Fruit fly (Drosophila melanogaster) whole organism, wandering third instar larva: ENCODE results near the gene CG43999.

Experiments
- CG9705 ChIP-seq: fragments of 200-800 bp; sonication (Bioruptor generic); optimal IDR thresholded peaks from 2 replicates; lab custom pipeline; 2018; ENCODE audit warnings: missing biosample characterization, mild to moderate bottlenecking, missing genetic modification characterization
- Dif ChIP-seq: fragments of 200-275, 200-300 bp; sonication (Bioruptor generic); optimal IDR thresholded peaks from 2 replicates; lab custom pipeline; 2018; ENCODE audit warnings: missing biosample characterization, missing genetic modification characterization; ENCODE audit not compliant: partially characterized antibody
- GATAd ChIP-seq: sonication (Bioruptor generic); optimal IDR thresholded peaks from 2 replicates; lab custom pipeline; 2016; ENCODE audit warnings: missing biosample characterization, missing genetic modification characterization
- Hnf4 ChIP-seq: fragments of 200-800 bp; sonication (Bioruptor generic); optimal IDR thresholded peaks from 2 replicates; lab custom pipeline; 2016; ENCODE audit warnings: missing biosample characterization, mild to moderate bottlenecking, missing genetic modification characterization
- Hr78 ChIP-seq: fragments of >200 bp; optimal IDR thresholded peaks from 2 replicates; lab custom pipeline; 2017; ENCODE audit warnings: missing biosample characterization, missing genetic modification characterization
- Hr83 ChIP-seq: fragments of 200-300 bp; sonication (Bioruptor generic); optimal IDR thresholded peaks from 2 replicates; lab custom pipeline; 2016; ENCODE audit warnings: missing biosample characterization, mild to moderate bottlenecking, missing genetic modification characterization, moderate library complexity; ENCODE audit not compliant: poor library complexity, severe bottlenecking
- Jra ChIP-seq: sonication (Bioruptor generic); optimal IDR thresholded peaks from 2 replicates; lab custom pipeline; 2016; ENCODE audit warnings: missing biosample characterization, missing genetic modification characterization
- OdsH ChIP-seq: fragments of 200-800 bp; sonication (Bioruptor generic); optimal IDR thresholded peaks from 2 replicates; lab custom pipeline; 2016; ENCODE audit warnings: missing biosample characterization, mild to moderate bottlenecking, missing genetic modification characterization
- Rel ChIP-seq, 2 experiments: fragments of 200-800 bp; sonication (Bioruptor generic) in 1 of 2; optimal IDR thresholded peaks; 2 replicates in 1 of 2; 3 replicates in 1 of 2; lab custom pipeline; 2016 to 2019; ENCODE audit warnings: mild to moderate bottlenecking in 2 of 2, missing biosample characterization in 2 of 2, missing genetic modification characterization in 2 of 2, moderate library complexity in 1 of 2
- Sp1 ChIP-seq: fragments of 200-800 bp; sonication (Bioruptor generic); optimal IDR thresholded peaks from 3 replicates; lab custom pipeline; 2019; ENCODE audit warnings: missing biosample characterization, mild to moderate bottlenecking, missing genetic modification characterization, moderate library complexity
- Vsx2 ChIP-seq: fragments of 200-300, 225-300 bp; sonication (Bioruptor generic); optimal IDR thresholded peaks from 2 replicates; lab custom pipeline; 2018; ENCODE audit warnings: missing biosample characterization, missing genetic modification characterization; ENCODE audit not compliant: partially characterized antibody
- br ChIP-seq: fragments of 200-800 bp; sonication (Bioruptor generic); optimal IDR thresholded peaks from 2 replicates; lab custom pipeline; 2016; ENCODE audit warnings: missing biosample characterization, missing genetic modification characterization
- dl ChIP-seq, 2 experiments: fragments of 175-275, 200-275 bp in 1 of 2; fragments of 200-275 bp in 1 of 2; sonication (Bioruptor generic); optimal IDR thresholded peaks; lab custom pipeline; 2018; ENCODE audit warnings: mild to moderate bottlenecking in 2 of 2, missing biosample characterization in 2 of 2, missing genetic modification characterization in 2 of 2, moderate library complexity in 2 of 2; ENCODE audit not compliant: partially characterized antibody in 2 of 2, insufficient read depth in 1 of 2
- dmrt93B ChIP-seq: fragments of 200-800 bp; sonication (Bioruptor generic); optimal IDR thresholded peaks from 2 replicates; lab custom pipeline; 2018; ENCODE audit warnings: missing biosample characterization, mild to moderate bottlenecking, missing genetic modification characterization
- dsf ChIP-seq: sonication (Bioruptor generic); optimal IDR thresholded peaks from 2 replicates; lab custom pipeline; 2016; ENCODE audit warnings: missing biosample characterization, missing genetic modification characterization, borderline replicate concordance
- ey ChIP-seq: fragments of 200-800 bp; sonication (Bioruptor generic); optimal IDR thresholded peaks from 2 replicates; lab custom pipeline; 2016; ENCODE audit warnings: missing biosample characterization, missing genetic modification characterization
- foxo ChIP-seq, 2 experiments: fragments of 200-800 bp; sonication (Bioruptor generic); optimal IDR thresholded peaks; 2 replicates in 1 of 2; 3 replicates in 1 of 2; lab custom pipeline; 2016 to 2017; ENCODE audit warnings: missing biosample characterization in 2 of 2, missing genetic modification characterization in 2 of 2
- fru ChIP-seq: fragments of 200-800 bp; sonication (Bioruptor generic); optimal IDR thresholded peaks from 3 replicates; lab custom pipeline; 2016; ENCODE audit warnings: missing biosample characterization, mild to moderate bottlenecking, missing genetic modification characterization
- h ChIP-seq: fragments of 200-800 bp; sonication (Bioruptor generic); optimal IDR thresholded peaks from 3 replicates; lab custom pipeline; 2016; ENCODE audit warnings: missing biosample characterization, mild to moderate bottlenecking, missing genetic modification characterization
- jim ChIP-seq: fragments of 175-275, 200-325 bp; sonication (Bioruptor generic); optimal IDR thresholded peaks from 2 replicates; lab custom pipeline; 2016; ENCODE audit warnings: missing biosample characterization, mild to moderate bottlenecking, missing genetic modification characterization
- lola ChIP-seq: fragments of >200 bp; optimal IDR thresholded peaks from 2 replicates; lab custom pipeline; 2017; ENCODE audit warnings: missing biosample characterization, missing genetic modification characterization
- psq ChIP-seq: fragments of 200-800 bp; sonication (Bioruptor generic); optimal IDR thresholded peaks from 3 replicates; lab custom pipeline; 2017; ENCODE audit warnings: missing biosample characterization, mild to moderate bottlenecking, missing genetic modification characterization, moderate library complexity
- rgr ChIP-seq: fragments of 200-800 bp; sonication (Bioruptor generic); optimal IDR thresholded peaks from 3 replicates; lab custom pipeline; 2016; ENCODE audit warnings: missing biosample characterization, mild to moderate bottlenecking, missing genetic modification characterization
- sage ChIP-seq: fragments of 200-800 bp; sonication (Bioruptor generic); optimal IDR thresholded peaks from 2 replicates; lab custom pipeline; 2016; ENCODE audit warnings: missing biosample characterization, mild to moderate bottlenecking, missing genetic modification characterization
- sv ChIP-seq: fragments of 200-800 bp; sonication (Bioruptor generic); optimal IDR thresholded peaks from 3 replicates; lab custom pipeline; 2016; ENCODE audit warnings: missing biosample characterization, missing genetic modification characterization
- tai ChIP-seq: sonication (Bioruptor generic); optimal IDR thresholded peaks from 2 replicates; lab custom pipeline; 2016; ENCODE audit warnings: missing biosample characterization, missing genetic modification characterization
- usp ChIP-seq: fragments of >200 bp; optimal IDR thresholded peaks from 2 replicates; lab custom pipeline; 2017; ENCODE audit warnings: missing biosample characterization, missing genetic modification characterization
- woc ChIP-seq: sonication (Bioruptor generic); optimal IDR thresholded peaks from 2 replicates; lab custom pipeline; 2016; ENCODE audit warnings: missing biosample characterization, mild to moderate bottlenecking, missing genetic modification characterization

Gene CG43999

DNA sequence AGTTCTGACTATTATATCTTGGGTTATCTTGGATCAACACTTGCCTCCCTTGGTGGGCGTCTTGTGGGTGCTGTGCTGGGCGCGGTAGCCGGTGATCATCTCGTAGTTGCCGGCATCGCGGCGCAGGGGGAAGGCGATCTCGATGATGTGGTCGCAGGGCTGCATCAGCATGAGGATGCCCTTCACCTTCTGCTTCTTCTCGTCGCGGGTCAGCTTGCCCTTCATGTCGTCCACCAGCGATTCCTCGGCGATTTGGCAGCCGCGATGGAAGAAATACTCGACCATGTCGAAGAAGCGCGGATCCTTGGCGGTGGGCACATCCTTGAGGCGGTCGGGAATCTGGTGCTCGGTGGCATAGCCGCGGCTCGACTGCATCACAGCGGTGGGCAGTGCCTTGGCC lies 13.8 kb upstream of the CG43999 start:
- TF ChIP-seq tai (GFP tag; lab: Kevin White, UChicago) (no peak), sage (GFP tag; lab: Kevin White, UChicago) (no peak), dmrt93B (GFP tag; lab: Kevin White, UChicago) (no peak), dl (GFP tag; optimal IDR thresholded peaks at IDR 0.05; lab: Kevin White, UChicago; ENCODE audit: insufficient read depth in 1 of 2, partially characterized antibody in 2 of 2) (no peak), rgr (GFP tag; lab: Kevin White, UChicago) (no peak), CG9705 (no peak), Rel (GFP tag; optimal IDR thresholded peaks at IDR 0.05; lab: Kevin White, UChicago) (no peak), Rel (tag; optimal IDR thresholded peaks at IDR 0.05; lab: Kevin White, UChicago) (no peak), Jra (no peak), Vsx2 (GFP tag; lab: Kevin White, UChicago) (no peak), psq (GFP tag; lab: Kevin White, UChicago) (no peak), Hr78 (GFP tag; lab: Kevin White, UChicago) (no peak), br (no peak), fru (GFP tag; lab: Kevin White, UChicago) (no peak), usp (GFP tag; lab: Kevin White, UChicago) (no peak), Dif (no peak), jim (GFP tag; lab: Kevin White, UChicago) (no peak), lola (GFP tag; lab: Kevin White, UChicago) (no peak), foxo (GFP tag; optimal IDR thresholded peaks at IDR 0.05; lab: Kevin White, UChicago) (no peak), sv (no peak), dsf (GFP tag; lab: Kevin White, UChicago) (no peak)

- TF ChIP-seq ey (GFP tag; lab: Kevin White, UChicago) (peak; percentile 21), GATAd (GFP tag; lab: Kevin White, UChicago) (no peak), fru (GFP tag; lab: Kevin White, UChicago) (peak; percentile 30), CG9705 (no peak), br (no peak), h (GFP tag; lab: Kevin White, UChicago) (peak; percentile 30), rgr (GFP tag; lab: Kevin White, UChicago) (peak; percentile 2), Rel (GFP tag; optimal IDR thresholded peaks at IDR 0.05; lab: Kevin White, UChicago) (peak; percentile 19), Rel (tag; optimal IDR thresholded peaks at IDR 0.05; lab: Kevin White, UChicago) (peak; percentile 71), woc (GFP tag; lab: Kevin White, UChicago) (peak; percentile 29), sage (GFP tag; lab: Kevin White, UChicago) (no peak), Hnf4 (GFP tag; lab: Kevin White, UChicago) (peak; percentile 20), foxo (GFP tag; optimal IDR thresholded peaks at IDR 0.05; lab: Kevin White, UChicago) (peak; percentile 34 to 50)
These were observed 13.0 kb upstream of the CG43999 start for dm6 chr3R:23941643-23942424.

DNA sequence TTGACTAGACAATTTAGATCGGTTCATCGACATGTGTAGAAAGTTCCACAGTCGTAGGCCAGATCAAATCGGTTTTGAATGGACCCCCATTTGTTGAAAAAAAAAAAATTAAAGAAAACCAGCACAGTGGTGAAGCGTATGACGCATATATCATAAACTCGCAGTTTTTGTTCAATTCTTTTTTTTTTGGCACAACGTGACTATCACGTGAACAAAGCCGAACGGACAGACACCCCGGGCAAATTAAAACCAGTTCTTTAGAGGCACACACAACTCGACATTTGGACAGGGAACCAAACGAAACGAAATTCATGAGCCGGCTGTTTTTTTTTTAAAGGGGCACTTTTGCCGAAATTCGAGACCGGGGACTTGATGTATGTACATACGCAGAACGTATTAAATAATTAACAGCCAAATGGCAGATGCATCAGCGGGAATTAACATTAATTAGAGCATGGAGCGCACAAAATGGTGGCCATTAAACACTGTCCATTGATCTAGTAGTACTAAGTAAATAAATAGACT lies 12.1 kb upstream of the CG43999 start:
- peak; percentile 7 for TF ChIP-seq dmrt93B (GFP tag; lab: Kevin White, UChicago)
- TF ChIP-seq rgr (GFP tag; lab: Kevin White, UChicago), result no peak

dm6 chr3R:23939921-23940839 lies 11.4 kb upstream of the CG43999 start:
- TF ChIP-seq Hnf4 (GFP tag; lab: Kevin White, UChicago) (peak; percentile 38), dl (GFP tag; optimal IDR thresholded peaks at IDR 0.05; lab: Kevin White, UChicago; ENCODE audit: insufficient read depth in 1 of 2, partially characterized antibody in 2 of 2) (no peak), Jra (peak; percentile 12), Hr83 (GFP tag; lab: Kevin White, UChicago) (peak; percentile 80), CG9705 (peak; percentile 11), Sp1 (GFP tag; lab: Kevin White, UChicago) (no peak), OdsH (GFP tag; lab: Kevin White, UChicago) (peak; percentile 54), rgr (GFP tag; lab: Kevin White, UChicago) (peak; percentile 39), woc (GFP tag; lab: Kevin White, UChicago) (no peak), sv (peak; percentile 71), h (GFP tag; lab: Kevin White, UChicago) (peak; percentile 32), dmrt93B (GFP tag; lab: Kevin White, UChicago) (peak; percentile 26)
- TF ChIP-seq, all 38 proteins: peak for 9
